Worm (Caenorhabditis elegans) whole organism, L3 larva: ENCODE data around the gene aco-2.

ENCODE experiments used
- aly-2 ChIP-seq: fragments of 150-350 bp; optimal IDR thresholded peaks from 2 replicates; lab custom pipeline; 2014; ENCODE audit warnings: missing biosample characterization, missing genetic modification characterization
- ceh-16 ChIP-seq: sonication (generic microtip); optimal IDR thresholded peaks from 2 replicates; lab custom pipeline; 2017; ENCODE audit warnings: missing biosample characterization, missing genetic modification characterization
- ceh-82 ChIP-seq: fragments of 150-350 bp; optimal IDR thresholded peaks from 2 replicates; lab custom pipeline; 2014; ENCODE audit warnings: missing biosample characterization, missing genetic modification characterization
- elt-1 ChIP-seq: fragments of 150-350 bp; optimal IDR thresholded peaks from 2 replicates; lab custom pipeline; 2014; ENCODE audit warnings: missing biosample characterization, missing genetic modification characterization
- elt-3 ChIP-seq, 3 experiments: fragments of 150-350 bp in 1 of 3; sonication (generic microtip) in 2 of 3; optimal IDR thresholded peaks; 2 replicates in 2 of 3; 4 replicates in 1 of 3; lab custom pipeline; 2014 to 2017; ENCODE audit warnings: missing biosample characterization in 3 of 3, missing genetic modification characterization in 3 of 3
- lin-15B ChIP-seq: fragments of 150-350 bp; optimal IDR thresholded peaks from 2 replicates; lab custom pipeline; 2014; ENCODE audit warnings: missing biosample characterization, missing genetic modification characterization
- lin-39 ChIP-seq: fragments of 150-350 bp; optimal IDR thresholded peaks from 2 replicates; lab custom pipeline; 2018; ENCODE audit warnings: missing biosample characterization, missing genetic modification reagents, missing genetic modification characterization
- mdl-1 ChIP-seq: fragments of 150-350 bp; optimal IDR thresholded peaks from 2 replicates; lab custom pipeline; 2014; ENCODE audit warnings: missing biosample characterization, missing genetic modification characterization
- nhr-25 ChIP-seq: sonication (generic microtip); optimal IDR thresholded peaks from 2 replicates; lab custom pipeline; 2017; ENCODE audit warnings: missing biosample characterization, missing genetic modification characterization
- nhr-77 ChIP-seq: fragments of 150-350 bp; optimal IDR thresholded peaks from 2 replicates; lab custom pipeline; 2014; ENCODE audit warnings: missing biosample characterization, missing genetic modification characterization
- pha-4 ChIP-seq: fragments of 150-350 bp; optimal IDR thresholded peaks from 2 replicates; lab custom pipeline; 2014; ENCODE audit warnings: missing biosample characterization, missing genetic modification reagents, missing genetic modification characterization
- snpc-4 ChIP-seq: fragments of 150-350 bp; optimal IDR thresholded peaks from 2 replicates; lab custom pipeline; 2014; ENCODE audit warnings: missing biosample characterization, missing genetic modification characterization
- unc-39 ChIP-seq: sonication (generic microtip); optimal IDR thresholded peaks from 4 replicates; lab custom pipeline; 2017; ENCODE audit warnings: missing biosample characterization, missing genetic modification characterization
- ztf-11 ChIP-seq: fragments of 150-350 bp; optimal IDR thresholded peaks from 2 replicates; lab custom pipeline; 2014; ENCODE audit warnings: missing biosample characterization, missing genetic modification characterization

- TF ChIP-seq snpc-4 (tag; lab: Kevin White, UChicago) (no peak), ceh-16 (tag; lab: Kevin White, UChicago) (no peak), unc-39 (tag; lab: Kevin White, UChicago) (no peak), elt-3 (tag; optimal IDR thresholded peaks at IDR 0.05; lab: Kevin White, UChicago) (no peak), pha-4 (tag; lab: Kevin White, UChicago) (no peak), lin-39 (tag; lab: Kevin White, UChicago) (no peak), lin-15B (tag; lab: Kevin White, UChicago) (no peak), aly-2 (tag; lab: Kevin White, UChicago) (no peak), mdl-1 (no peak), ceh-82 (tag; lab: Kevin White, UChicago) (no peak), elt-1 (tag; lab: Kevin White, UChicago) (no peak), nhr-77 (tag; lab: Kevin White, UChicago) (no peak), nhr-25 (tag; lab: Kevin White, UChicago) (no peak), ztf-11 (tag; lab: Kevin White, UChicago) (no peak)
Measured at ce11 chrIII:8010260-8010822, 36.8 kb downstream of the aco-2 start, which contains the start of gene cit-1.2.
